Worm (Caenorhabditis elegans): ENCODE measurements around the gene lec-2.
"Not testable (repeated sequence)": the region's sequence is repeated elsewhere in the genome, so short reads cannot be mapped to it uniquely, and the experiment has no call there.

Gene lec-2

ce11 chrII:10007917-10008316 is 8.1 kb downstream of the lec-2 start, which contains the start of gene ZK892.5:
Gene ZK892.5 (plus strand): TSS chrII:10008217.
- TF ChIP-seq lin-26 (GFP tag; IDR thresholded peaks at IDR 0.05) = no peak
- no peak for TF ChIP-seq hmg-20 (GFP tag; IDR thresholded peaks at IDR 0.05)
- no peak for TF ChIP-seq cebp-1 (GFP tag; IDR thresholded peaks at IDR 0.05)
- no peak for TF ChIP-seq cebp-1 (tag; optimal IDR thresholded peaks at IDR 0.05)
- no peak for TF ChIP-seq nfya-1 (tag; optimal IDR thresholded peaks at IDR 0.05; ENCODE audit: borderline replicate concordance, insufficient read depth)
- no peak for TF ChIP-seq snpc-1.1 (tag; optimal IDR thresholded peaks at IDR 0.05; ENCODE audit: insufficient read depth)
- no peak for TF ChIP-seq aptf-3 (GFP tag; IDR thresholded peaks at IDR 0.05)
- TF ChIP-seq ceh-27 (GFP tag; optimal IDR thresholded peaks at IDR 0.05) = no peak
- no peak for TF ChIP-seq ztf-25 (GFP tag; IDR thresholded peaks at IDR 0.05)
- no peak for TF ChIP-seq ztf-28 (GFP tag; IDR thresholded peaks at IDR 0.05)
- no peak for TF ChIP-seq attf-5 (GFP tag; optimal IDR thresholded peaks at IDR 0.05)
- no peak for TF ChIP-seq ccch-3 (GFP tag; optimal IDR thresholded peaks at IDR 0.05)
- TF ChIP-seq ceh-100 (GFP tag; IDR thresholded peaks at IDR 0.05) = no peak
- TF ChIP-seq nhr-179 (tag; optimal IDR thresholded peaks at IDR 0.05) = no peak
- TF ChIP-seq madf-3 (GFP tag; IDR thresholded peaks at IDR 0.05) = no peak
- no peak for TF ChIP-seq hrde-1 (tag; optimal IDR thresholded peaks at IDR 0.05; ENCODE audit: borderline replicate concordance)
- TF ChIP-seq nhr-90 (tag; optimal IDR thresholded peaks at IDR 0.05) = no peak

ce11 chrII:10006266-10006665 is 9.7 kb downstream of the lec-2 start, which contains the start of gene ZK892.4:
Gene ZK892.4 (plus strand): TSS chrII:10006566.
- not testable (repeated sequence) for TF ChIP-seq atf-7 (tag; optimal IDR thresholded peaks at IDR 0.05); bed-2 (GFP tag; IDR thresholded peaks at IDR 0.05); K12H6.12 (tag; optimal IDR thresholded peaks at IDR 0.05)

- no peak for TF ChIP-seq nhr-90 (tag; optimal IDR thresholded peaks at IDR 0.05)
- no peak for TF ChIP-seq C06A6.2 (GFP tag; conservative IDR thresholded peaks at IDR 0.05)
- no peak for TF ChIP-seq F52B5.7 (tag; optimal IDR thresholded peaks at IDR 0.05)
- TF ChIP-seq F23B12.7 (tag; optimal IDR thresholded peaks at IDR 0.05; ENCODE audit: insufficient read depth) = no peak
Measured at ce11 chrII:10001546-10001945, 14.4 kb downstream of the lec-2 start, which contains the start of gene ZK892.3. Gene ZK892.3 (plus strand): TSS chrII:10001846.

- TF ChIP-seq dox-1 (GFP tag; IDR thresholded peaks at IDR 0.05) = peak; percentile 36; the same call in 1 of the 2 replicates
- peak; percentile 44 for TF ChIP-seq ets-4 (GFP tag; optimal IDR thresholded peaks at IDR 0.05)
- TF ChIP-seq efl-1 (GFP tag; optimal IDR thresholded peaks at IDR 0.05) = no peak
- peak; percentile 20 for TF ChIP-seq ztf-22 (GFP tag; optimal IDR thresholded peaks at IDR 0.05)
- no peak for TF ChIP-seq dpl-1 (GFP tag; optimal IDR thresholded peaks at IDR 0.05)
- TF ChIP-seq B0336.3 (GFP tag; IDR thresholded peaks at IDR 0.05) = no peak
- no peak for TF ChIP-seq cebp-1 (GFP tag; IDR thresholded peaks at IDR 0.05)
- TF ChIP-seq cebp-1 (tag; optimal IDR thresholded peaks at IDR 0.05) = peak; percentile 30
- peak; percentile 17 for TF ChIP-seq tbp1 (GFP tag; optimal IDR thresholded peaks at IDR 0.05)
- TF ChIP-seq F39B2.1 (GFP tag; IDR thresholded peaks at IDR 0.05) = no peak
- peak; percentile 16 for TF ChIP-seq atf-7 (tag; optimal IDR thresholded peaks at IDR 0.05)
- TF ChIP-seq attf-5 (GFP tag; optimal IDR thresholded peaks at IDR 0.05) = peak; percentile 28
- TF ChIP-seq egrh-3 (GFP tag; IDR thresholded peaks at IDR 0.05) = no peak
- TF ChIP-seq B0261.1 (tag; optimal IDR thresholded peaks at IDR 0.05) = no peak
- TF ChIP-seq sdz-38 (tag; optimal IDR thresholded peaks at IDR 0.05) = no peak
- no peak for TF ChIP-seq K11D2.4 (GFP tag; IDR thresholded peaks at IDR 0.05)
- no peak for TF ChIP-seq Y53G8AR.9 (GFP tag; conservative IDR thresholded peaks at IDR 0.05)
- no peak for TF ChIP-seq nhr-90 (tag; optimal IDR thresholded peaks at IDR 0.05)
- no peak for TF ChIP-seq nhr-179 (tag; optimal IDR thresholded peaks at IDR 0.05)
- peak; percentile 73 for TF ChIP-seq nfyb-1 (GFP tag; IDR thresholded peaks at IDR 0.05)
- no peak for TF ChIP-seq ama-1 (optimal IDR thresholded peaks at IDR 0.05)
- no peak for TF ChIP-seq ama-1 (GFP tag; optimal IDR thresholded peaks at IDR 0.05)
- no peak for TF ChIP-seq mes-4 (tag; optimal IDR thresholded peaks at IDR 0.05)
- peak; percentile 99 for TF ChIP-seq nhr-80 (tag; optimal IDR thresholded peaks at IDR 0.05)
Measured at ce11 chrII:10001065-10001464, 14.9 kb downstream of the lec-2 start, which contains the start of gene nlt-1. Gene nlt-1 (minus strand): TSS chrII:10001142.

All from whole organism, young adult.